Fruit fly (Drosophila melanogaster) whole organism, larva: Measurements from ENCODE around the gene CG17996.
A peak's percentile ranks its signal among the peaks of the same experiment; 100 is the strongest.

ENCODE experiments used
- noc ChIP-seq: fragments of 200-800 bp; sonication (Bioruptor generic); optimal IDR thresholded peaks from 3 replicates; lab custom pipeline; 2019; ENCODE audit warnings: missing biosample characterization, mild to moderate bottlenecking, missing genetic modification characterization, moderate library complexity

Gene CG17996

dm6 chr2L:16730939-16731338 lies at the start of gene CG17996:
CG17996 (minus strand) TSS chr2L:16731039.
- TF ChIP-seq noc, result no peak

- TF ChIP-seq noc, result no peak
These were observed 35.4 kb upstream of the CG17996 start, which contains the start of gene Mhc for dm6 chr2L:16766070-16766752. Mhc (plus strand) TSS chr2L:16766566.

dm6 chr2L:16764480-16764879 lies 33.6 kb upstream of the CG17996 start:
- no peak for TF ChIP-seq noc

- no peak for TF ChIP-seq noc
These were observed 31.1 kb upstream of the CG17996 start for dm6 chr2L:16761891-16762290.

dm6 chr2L:16760504-16761417 lies 29.9 kb upstream of the CG17996 start, which contains the start of gene ppk17:
ppk17 (minus strand) TSS chr2L:16760554.
- TF ChIP-seq noc, result no peak

- no peak for TF ChIP-seq noc
These were observed 23.2 kb upstream of the CG17996 start, which contains the start of gene yellow-b for dm6 chr2L:16754074-16754473. yellow-b (plus strand) TSS chr2L:16754336.

dm6 chr2L:16752340-16752739 lies 21.5 kb upstream of the CG17996 start:
- no peak for TF ChIP-seq noc

- no peak for TF ChIP-seq noc
These were observed 16.3 kb upstream of the CG17996 start for dm6 chr2L:16747145-16747544.

- no peak for TF ChIP-seq noc
These were observed 12.4 kb upstream of the CG17996 start, which contains the start of the genes LSm7 and BuGZ for dm6 chr2L:16743055-16743805. LSm7 (minus strand) TSS chr2L:16743100. BuGZ (plus strand) TSS chr2L:16743405.

- no peak for TF ChIP-seq noc
These were observed 7.5 kb upstream of the CG17996 start, which contains the start of the genes glu and ChLD3 for dm6 chr2L:16738206-16738900. glu (minus strand) TSS chr2L:16738388. ChLD3 (plus strand) TSS chr2L:16738850.

- TF ChIP-seq noc, result no peak
These were observed 1.6 kb upstream of the CG17996 start, which contains the start of gene Nubp1 for dm6 chr2L:16732338-16732892. Nubp1 (plus strand) TSS chr2L:16732550.

dm6 chr2L:16731799-16732198 lies 960 bp upstream of the CG17996 start, which contains the start of gene Prosbeta4:
Prosbeta4 (minus strand) TSS chr2L:16732133.
- TF ChIP-seq noc, result no peak

- TF ChIP-seq noc, result no peak
These were observed 1.3 kb downstream of the CG17996 start, which contains the start of gene Tsen2 for dm6 chr2L:16729556-16729955. Tsen2 (plus strand) TSS chr2L:16729777.

dm6 chr2L:16727578-16728023 lies 3.2 kb downstream of the CG17996 start, which contains the start of gene VhaSFD:
VhaSFD (minus strand) TSS chr2L:16727826.
- peak; percentile 53 for TF ChIP-seq noc

- no peak for TF ChIP-seq noc
These were observed 8.2 kb downstream of the CG17996 start for dm6 chr2L:16722596-16722995.
